Worm (Caenorhabditis elegans) whole organism, L1 larva: ENCODE results near the gene rab-7.

Source experiments
- fkh-10 ChIP-seq: sonication (generic microtip); optimal IDR thresholded peaks from 2 replicates; lab custom pipeline; 2017; ENCODE audit warnings: missing biosample characterization, missing genetic modification reagents, missing genetic modification characterization
- lin-14 ChIP-seq: fragments of 200-800 bp; sonication (Bioruptor generic); optimal IDR thresholded peaks from 2 replicates; lab custom pipeline; 2018; ENCODE audit warnings: mild to moderate bottlenecking, missing genetic modification characterization, moderate library complexity, missing compliant biosample characterization
- lir-3 ChIP-seq: sonication (generic microtip); optimal IDR thresholded peaks from 2 replicates; lab custom pipeline; 2016; ENCODE audit warnings: mild to moderate bottlenecking, missing genetic modification characterization, moderate library complexity, missing compliant biosample characterization; ENCODE audit not compliant: poor library complexity
- lsy-2 ChIP-seq, 2 experiments: fragments of 150-350 bp; optimal IDR thresholded peaks; 2 replicates each; lab custom pipeline; 2014; ENCODE audit warnings: missing biosample characterization in 2 of 2, missing genetic modification characterization in 2 of 2
- nhr-20 ChIP-seq: sonication (generic microtip); optimal IDR thresholded peaks from 2 replicates; lab custom pipeline; 2016; ENCODE audit warnings: mild to moderate bottlenecking, missing genetic modification characterization, missing compliant biosample characterization
- unc-62 ChIP-seq: fragments of 150-350 bp; optimal IDR thresholded peaks from 2 replicates; lab custom pipeline; 2014; ENCODE audit warnings: missing biosample characterization, missing genetic modification reagents, missing genetic modification characterization
- zag-1 ChIP-seq: fragments of 150-350 bp; optimal IDR thresholded peaks from 2 replicates; lab custom pipeline; 2014; ENCODE audit warnings: missing biosample characterization, missing genetic modification characterization
- ztf-4 ChIP-seq: fragments of 150-350 bp; optimal IDR thresholded peaks from 2 replicates; lab custom pipeline; 2014; ENCODE audit warnings: missing biosample characterization, missing genetic modification characterization

- no peak for TF ChIP-seq ztf-4 (tag; lab: Kevin White, UChicago)
- no peak for TF ChIP-seq lir-3 (tag; lab: Kevin White, UChicago)
- no peak for TF ChIP-seq fkh-10 (GFP tag; lab: Kevin White, UChicago)
- TF ChIP-seq lin-14, result no peak
- TF ChIP-seq unc-62, result no peak
- TF ChIP-seq nhr-20 (tag; lab: Kevin White, UChicago), result no peak
- TF ChIP-seq lsy-2 (tag; optimal IDR thresholded peaks at IDR 0.05; lab: Kevin White, UChicago), result no peak
- TF ChIP-seq zag-1 (tag; lab: Kevin White, UChicago), result no peak
These were observed 50.2 kb downstream of the rab-7 start for ce11 chrII:11916555-11916941.
